Fruit fly (Drosophila melanogaster): ENCODE data around the gene CG17141.
A peak's percentile ranks its signal among the peaks of the same experiment; 100 is the strongest.

CG17141 gene

DNA sequence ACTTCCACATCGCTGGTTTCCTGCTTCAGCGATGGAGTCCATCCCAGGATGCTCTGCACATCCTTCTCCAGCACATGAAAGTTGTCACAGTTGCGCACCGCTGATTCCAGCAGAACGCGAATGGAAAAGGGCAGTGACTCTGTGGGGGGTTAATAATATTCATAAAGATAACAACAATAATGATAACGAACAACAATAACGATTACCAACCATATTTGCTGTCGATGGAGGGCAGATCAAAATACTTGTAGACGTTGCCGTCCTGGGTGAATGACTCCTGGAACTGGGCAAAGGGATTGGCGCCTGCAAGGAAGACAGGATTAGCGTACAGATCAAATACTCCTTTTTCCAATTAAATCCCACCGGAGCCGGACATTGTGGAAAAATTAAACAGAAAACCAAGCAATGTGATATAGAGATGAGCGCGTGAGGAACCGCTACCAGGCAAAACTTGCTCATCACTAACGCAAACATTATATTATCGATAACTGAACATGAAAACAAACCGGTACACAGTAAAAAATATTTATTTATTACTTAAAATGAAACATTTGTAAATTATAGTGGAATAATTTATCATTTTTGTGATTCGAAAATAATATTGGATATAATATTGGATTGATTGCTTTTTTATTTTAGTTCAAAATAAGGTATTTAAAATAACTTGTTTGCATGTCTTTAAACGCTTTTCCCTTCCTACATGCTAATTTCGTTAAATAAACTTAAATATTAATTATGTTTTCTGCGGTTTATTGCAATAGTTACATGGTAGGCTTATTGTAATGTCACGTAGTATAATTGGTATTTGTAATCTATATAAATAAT, 23.0 kb downstream of the CG17141 start, which contains the start of gene Irp-1A (continued):
- TF ChIP-seq GATAe (GFP tag; conservative IDR thresholded peaks at IDR 0.05): peak; percentile 35; the same call in 1 of the 2 replicates
- peak; percentile 77 for TF ChIP-seq Doc3 (GFP tag; IDR thresholded peaks at IDR 0.05; ENCODE audit: partially characterized antibody)
- TF ChIP-seq Elba2 (GFP tag; optimal IDR thresholded peaks at IDR 0.05): no peak
- TF ChIP-seq CG32772 (GFP tag; IDR thresholded peaks at IDR 0.05): peak; percentile 64
- TF ChIP-seq tx (GFP tag; optimal IDR thresholded peaks at IDR 0.05): no peak
- peak; percentile 41 for TF ChIP-seq CG13123 (GFP tag; optimal IDR thresholded peaks at IDR 0.05)
- TF ChIP-seq nom (GFP tag; optimal IDR thresholded peaks at IDR 0.05): peak; percentile 35
- TF ChIP-seq gcm2 (GFP tag; optimal IDR thresholded peaks at IDR 0.05): peak; percentile 3
- TF ChIP-seq Med (GFP tag): peak; percentile 82
- TF ChIP-seq chm (GFP tag; IDR thresholded peaks at IDR 0.05): no peak
- no peak for TF ChIP-seq crc (GFP tag; optimal IDR thresholded peaks at IDR 0.05)
- TF ChIP-seq fd3F (GFP tag; optimal IDR thresholded peaks at IDR 0.05): peak; percentile 53
- no peak for TF ChIP-seq CG15479 (GFP tag; optimal IDR thresholded peaks at IDR 0.05)
- peak; percentile 48 for TF ChIP-seq wor (GFP tag; IDR thresholded peaks at IDR 0.05)
- TF ChIP-seq Deaf1 (tag; optimal IDR thresholded peaks at IDR 0.05): peak; percentile 57
- peak; percentile 32; the same call in 1 of the 2 replicates for TF ChIP-seq peb (GFP tag; IDR thresholded peaks at IDR 0.05)
- TF ChIP-seq CG4328 (GFP tag; optimal IDR thresholded peaks at IDR 0.05): peak; percentile 51
- peak; percentile 71 for TF ChIP-seq CG10209 (GFP tag; optimal IDR thresholded peaks at IDR 0.05)
- TF ChIP-seq ato (GFP tag; IDR thresholded peaks at IDR 0.05; ENCODE audit: partially characterized antibody): peak; percentile 41
- peak; percentile 81 for TF ChIP-seq CG13894 (tag; optimal IDR thresholded peaks at IDR 0.05)
- no peak for TF ChIP-seq CG8765 (GFP tag; IDR thresholded peaks at IDR 0.05)
- TF ChIP-seq CG1603 (tag; optimal IDR thresholded peaks at IDR 0.05): peak; percentile 61
- TF ChIP-seq crol (GFP tag; IDR thresholded peaks at IDR 0.05): no peak
- TF ChIP-seq ac (GFP tag; optimal IDR thresholded peaks at IDR 0.05): no peak
- peak; percentile 58 for TF ChIP-seq onecut (GFP tag; IDR thresholded peaks at IDR 0.05)
- peak; percentile 57 for TF ChIP-seq Chrac-16 (GFP tag; optimal IDR thresholded peaks at IDR 0.05)
- TF ChIP-seq Hand (GFP tag; optimal IDR thresholded peaks at IDR 0.05): peak; percentile 60
- no peak for TF ChIP-seq sima (GFP tag; optimal IDR thresholded peaks at IDR 0.05)
- peak; percentile 81 for TF ChIP-seq Sox100B (GFP tag; optimal IDR thresholded peaks at IDR 0.05)
- no peak for TF ChIP-seq hth (optimal IDR thresholded peaks at IDR 0.05)
- peak; percentile 42; the same call in 1 of the 2 replicates for TF ChIP-seq CG9215 (GFP tag; IDR thresholded peaks at IDR 0.05)
- TF ChIP-seq CG13424 (tag; optimal IDR thresholded peaks at IDR 0.05): peak; percentile 81
- TF ChIP-seq zfh2 (GFP tag; optimal IDR thresholded peaks at IDR 0.05): peak; percentile 14
- peak; percentile 83 for TF ChIP-seq Atf6 (GFP tag; IDR thresholded peaks at IDR 0.05)
- no peak for TF ChIP-seq ab (GFP tag; optimal IDR thresholded peaks at IDR 0.05)
- TF ChIP-seq cad (GFP tag; optimal IDR thresholded peaks at IDR 0.05): no peak
- TF ChIP-seq az2 (GFP tag; optimal IDR thresholded peaks at IDR 0.05): peak; percentile 60
- peak; percentile 57 for TF ChIP-seq Oaz (GFP tag; IDR thresholded peaks at IDR 0.05)
- no peak for TF ChIP-seq CG3163 (GFP tag; optimal IDR thresholded peaks at IDR 0.05)
- TF ChIP-seq Xrp1 (GFP tag; IDR thresholded peaks at IDR 0.05): peak; percentile 76
- TF ChIP-seq tio (GFP tag; optimal IDR thresholded peaks at IDR 0.05): no peak
- TF ChIP-seq CG32532 (GFP tag; IDR thresholded peaks at IDR 0.05): peak; percentile 89
- TF ChIP-seq so (GFP tag; IDR thresholded peaks at IDR 0.05): no peak
- no peak for TF ChIP-seq CG11723 (GFP tag; optimal IDR thresholded peaks at IDR 0.05)
- TF ChIP-seq Lpt (GFP tag; optimal IDR thresholded peaks at IDR 0.05): no peak
- TF ChIP-seq hb (GFP tag; IDR thresholded peaks at IDR 0.05; ENCODE audit: partially characterized antibody): peak; percentile 54; the same call in 1 of the 3 replicates
- TF ChIP-seq CG12219 (GFP tag; optimal IDR thresholded peaks at IDR 0.05): peak; percentile 45
- TF ChIP-seq gce (GFP tag; IDR thresholded peaks at IDR 0.05): peak; percentile 65; the same call in 1 of the 3 replicates
- peak; percentile 85 for TF ChIP-seq amos (GFP tag; IDR thresholded peaks at IDR 0.05; ENCODE audit: partially characterized antibody)
- TF ChIP-seq caup (GFP tag; optimal IDR thresholded peaks at IDR 0.05; ENCODE audit: severe bottlenecking): peak; percentile 62
